Fruit fly (Drosophila melanogaster) ovary, adult (tissue): ENCODE results near the gene ds.

Experiments used
- CG17801 ChIP-seq: fragments of 200-800 bp; optimal IDR thresholded peaks from 2 replicates; lab custom pipeline; 2019; ENCODE audit warnings: missing biosample characterization, mild to moderate bottlenecking, missing genetic modification characterization, moderate library complexity; ENCODE audit not compliant: partially characterized antibody

ds gene

DNA sequence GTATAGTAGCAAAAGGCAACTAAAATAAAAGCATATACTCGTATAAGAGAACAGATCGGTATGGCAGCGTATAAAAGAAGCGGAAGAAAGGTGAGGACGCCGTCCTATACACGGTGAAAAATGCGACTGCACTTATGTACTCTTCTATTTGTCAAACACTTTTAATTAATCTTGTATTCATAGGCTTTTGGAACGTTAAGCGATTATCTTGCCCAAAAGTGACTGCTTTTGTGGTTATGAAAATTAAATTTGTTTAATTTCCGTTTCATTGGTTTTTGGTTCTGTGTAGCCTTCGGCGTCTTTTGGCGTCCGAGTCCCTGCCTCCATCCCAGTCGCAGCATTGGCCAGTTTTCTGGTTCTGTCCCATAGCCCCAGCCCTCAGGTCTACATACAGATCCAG is 44.0 kb downstream of the ds start:
- TF ChIP-seq CG17801 (GFP tag; lab: Kevin White, UChicago): no peak

DNA sequence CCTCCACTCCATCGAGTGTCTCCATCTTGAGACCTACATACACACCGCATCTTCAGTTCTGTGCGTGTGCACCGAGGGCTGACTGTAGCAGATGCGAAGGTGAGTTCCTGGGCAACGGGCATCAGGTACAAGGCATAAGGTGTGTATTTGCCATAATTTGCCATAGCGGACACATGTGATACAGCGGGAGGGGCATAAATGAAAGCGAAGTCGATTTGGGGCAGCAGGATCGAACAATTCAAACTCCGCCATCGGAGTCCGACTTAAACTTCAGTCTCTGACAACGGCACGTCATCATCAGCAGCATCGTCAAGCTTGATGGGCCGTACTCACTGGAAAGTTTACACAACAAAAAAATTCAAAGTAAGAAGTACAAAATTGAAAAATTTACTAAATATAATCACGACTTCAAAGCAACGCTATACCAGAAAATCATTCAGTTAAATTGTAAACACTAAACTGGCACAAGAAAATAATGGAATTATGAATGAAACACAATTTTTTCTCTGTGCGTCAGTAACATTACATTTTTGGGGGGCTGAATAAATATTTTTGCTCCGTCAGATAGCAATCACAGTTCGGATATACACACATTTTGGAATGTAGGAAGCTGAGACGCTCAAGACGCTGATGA is 45.7 kb downstream of the ds start:
- TF ChIP-seq CG17801 (GFP tag; lab: Kevin White, UChicago): no peak

DNA sequence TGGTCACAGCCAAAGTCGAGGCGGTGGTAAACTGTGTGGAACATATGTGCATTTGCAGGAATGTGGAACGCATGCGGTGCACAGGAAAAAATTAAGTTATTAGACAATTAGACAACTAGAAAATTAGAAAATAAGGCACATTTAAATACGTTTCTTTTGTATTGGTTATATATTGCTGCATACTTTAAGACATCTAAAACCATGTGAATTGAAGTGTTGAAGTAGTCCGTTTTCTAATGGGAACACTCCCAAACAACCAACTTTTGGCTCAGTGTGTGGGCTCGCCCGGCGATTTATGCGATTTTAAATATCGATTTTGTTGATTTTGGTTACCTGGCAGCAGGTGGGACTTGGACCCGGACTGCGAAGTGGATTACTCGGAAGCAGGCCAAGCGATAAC is 50.5 kb downstream of the ds start:
- no peak for TF ChIP-seq CG17801 (GFP tag; lab: Kevin White, UChicago)

DNA sequence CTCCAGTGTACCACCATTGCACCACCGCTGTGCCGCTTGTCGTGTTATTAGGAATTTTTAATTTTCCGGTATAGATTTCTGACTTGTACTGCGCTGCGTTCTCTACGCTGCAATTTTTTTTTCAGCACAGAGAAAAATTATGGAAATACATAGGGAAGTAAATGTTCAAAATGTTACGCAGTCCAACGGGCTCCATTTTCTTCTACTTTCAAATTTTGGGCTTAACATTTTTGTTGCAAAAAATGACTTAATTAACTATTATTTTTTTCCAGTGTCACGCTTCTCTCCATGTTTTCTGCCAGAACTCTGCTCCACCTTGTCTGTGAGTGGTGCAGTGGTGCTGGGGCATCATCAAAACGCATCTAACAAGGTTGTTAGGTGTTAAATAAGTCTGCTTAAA is 53.8 kb downstream of the ds start:
- no peak for TF ChIP-seq CG17801 (GFP tag; lab: Kevin White, UChicago)

DNA sequence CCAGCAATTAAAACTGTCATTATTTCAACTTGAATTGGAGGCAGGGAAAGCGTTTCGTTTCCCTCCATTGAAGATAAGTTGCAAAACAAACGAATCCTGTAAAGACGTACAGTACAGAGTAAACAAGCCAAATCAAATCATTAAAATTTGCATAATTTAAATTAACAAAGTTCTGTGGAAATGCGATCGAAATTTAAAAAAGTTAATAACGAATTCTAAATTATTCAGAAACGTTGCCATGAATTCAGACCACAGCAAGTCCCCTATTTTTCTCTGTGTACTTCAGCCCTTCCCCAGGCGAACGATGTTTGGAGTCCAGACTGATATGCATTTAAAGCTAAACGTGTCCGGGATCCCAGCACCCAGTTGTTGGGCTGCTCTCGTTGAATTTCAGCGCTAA is 56.8 kb downstream of the ds start:
- no peak for TF ChIP-seq CG17801 (GFP tag; lab: Kevin White, UChicago)

DNA sequence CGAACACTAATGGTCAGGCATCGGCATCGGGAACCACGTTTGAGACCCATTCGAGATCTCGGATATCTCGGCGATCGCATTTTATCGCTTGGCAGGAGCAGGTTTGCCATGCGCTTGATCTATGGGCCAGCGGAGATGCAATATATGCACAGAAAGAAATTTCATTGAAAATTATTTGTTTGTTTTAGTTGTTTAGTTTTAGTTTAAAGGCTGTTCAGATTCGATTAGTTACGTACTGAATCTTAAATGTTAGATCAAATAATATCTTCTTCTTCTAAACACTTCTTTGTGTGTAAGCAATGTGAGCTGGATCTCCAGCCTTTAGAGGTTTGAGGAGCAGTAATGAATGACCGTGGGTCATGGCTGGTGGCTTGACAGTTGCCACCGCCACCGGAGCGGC is 61.0 kb downstream of the ds start:
- no peak for TF ChIP-seq CG17801 (GFP tag; lab: Kevin White, UChicago)

DNA sequence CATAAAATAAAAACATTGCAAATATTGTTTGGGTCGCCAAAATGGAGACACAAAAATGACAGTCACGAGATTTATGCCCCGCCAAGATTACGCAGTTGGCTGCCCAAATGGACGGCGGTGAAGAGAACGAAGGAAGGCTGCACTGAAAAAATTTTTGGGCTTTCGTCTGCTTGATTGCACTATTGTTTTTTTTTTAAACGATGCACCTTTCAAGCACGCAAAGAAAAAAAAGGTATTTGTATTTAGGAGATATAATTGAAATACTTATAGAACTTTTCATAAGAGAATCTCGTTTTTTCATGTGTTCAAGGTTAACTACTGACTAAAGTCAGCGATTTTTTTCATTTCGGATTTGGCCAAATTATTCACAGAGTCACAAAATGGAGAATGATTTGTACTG is 63.9 kb downstream of the ds start:
- no peak for TF ChIP-seq CG17801 (GFP tag; lab: Kevin White, UChicago)

DNA sequence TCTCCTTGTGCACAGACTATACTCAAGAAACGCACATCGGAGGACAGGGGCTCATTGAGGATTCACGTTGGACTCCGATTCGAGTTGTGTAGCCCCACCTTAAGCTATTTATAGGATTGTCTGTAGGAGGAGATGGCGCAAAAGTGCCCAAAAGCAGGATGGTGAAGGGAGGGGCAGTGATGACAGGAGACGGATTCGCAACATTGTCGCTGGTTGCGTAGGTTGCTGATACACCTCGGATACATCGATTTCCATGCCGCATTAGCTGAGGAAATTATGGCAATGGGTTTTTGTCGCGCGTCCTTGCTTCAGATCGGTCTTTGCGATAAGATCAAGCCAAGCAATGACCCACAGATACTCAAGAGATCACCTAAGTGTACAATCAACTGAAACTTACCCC is 67.2 kb downstream of the ds start:
- TF ChIP-seq CG17801 (GFP tag; lab: Kevin White, UChicago): no peak

DNA sequence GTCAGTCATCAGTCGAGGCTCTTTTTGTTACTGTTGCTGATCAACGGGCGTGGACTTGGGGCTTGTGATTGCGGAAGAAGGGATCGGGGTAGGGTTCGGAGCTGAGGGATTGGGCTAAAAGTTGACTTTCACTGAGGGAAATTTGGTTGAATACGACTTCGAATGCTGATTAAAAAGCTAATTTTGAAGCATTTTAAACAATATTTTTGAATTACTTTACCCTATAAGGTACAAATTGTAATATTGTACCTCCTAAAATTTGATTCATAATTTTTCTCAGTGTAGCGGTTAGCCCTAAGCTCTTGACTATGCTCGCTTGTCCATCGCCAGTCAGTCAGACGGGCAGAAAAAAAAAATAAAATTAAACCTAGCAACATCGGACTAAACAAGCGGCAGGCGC is 68.3 kb downstream of the ds start:
- no peak for TF ChIP-seq CG17801 (GFP tag; lab: Kevin White, UChicago)

DNA sequence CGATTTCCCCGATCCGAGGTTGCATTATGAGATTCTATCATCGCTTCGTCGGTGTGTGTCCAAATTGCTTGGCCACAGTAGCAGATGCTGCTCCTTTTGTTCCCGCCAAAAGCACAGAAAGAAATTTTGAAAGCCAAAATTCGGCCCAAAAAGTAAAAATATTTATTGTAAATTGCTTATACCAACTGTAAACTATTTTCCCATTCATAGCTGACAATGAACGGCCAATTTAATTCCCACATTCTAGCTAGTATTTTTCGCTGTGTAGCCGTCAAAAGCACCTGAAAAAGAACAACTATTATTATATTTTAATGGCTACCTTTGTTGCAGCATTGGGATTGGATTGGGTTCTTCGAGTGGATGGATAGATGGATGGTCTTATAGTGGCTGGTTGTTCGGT is 78.3 kb downstream of the ds start:
- TF ChIP-seq CG17801 (GFP tag; lab: Kevin White, UChicago): no peak

DNA sequence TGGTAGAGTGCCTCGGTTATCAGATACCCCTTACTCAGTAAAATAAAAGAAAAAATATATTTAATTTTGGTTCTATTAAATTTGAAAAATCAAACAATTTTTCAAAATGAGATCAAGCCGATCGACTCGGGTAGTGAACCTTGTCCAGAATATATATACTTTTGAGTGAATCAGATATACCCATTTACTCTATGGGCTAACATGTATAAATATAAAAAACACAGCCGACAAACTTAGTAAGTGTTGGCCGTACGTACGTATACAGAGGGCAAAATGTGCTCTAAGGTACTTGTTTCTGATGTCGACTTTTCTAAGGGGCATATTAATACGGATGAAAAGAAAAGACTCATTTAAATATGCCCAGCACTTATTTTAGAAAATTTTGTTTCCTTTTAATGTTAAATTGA is 80.6 kb downstream of the ds start:
- no peak for TF ChIP-seq CG17801 (GFP tag; lab: Kevin White, UChicago)

DNA sequence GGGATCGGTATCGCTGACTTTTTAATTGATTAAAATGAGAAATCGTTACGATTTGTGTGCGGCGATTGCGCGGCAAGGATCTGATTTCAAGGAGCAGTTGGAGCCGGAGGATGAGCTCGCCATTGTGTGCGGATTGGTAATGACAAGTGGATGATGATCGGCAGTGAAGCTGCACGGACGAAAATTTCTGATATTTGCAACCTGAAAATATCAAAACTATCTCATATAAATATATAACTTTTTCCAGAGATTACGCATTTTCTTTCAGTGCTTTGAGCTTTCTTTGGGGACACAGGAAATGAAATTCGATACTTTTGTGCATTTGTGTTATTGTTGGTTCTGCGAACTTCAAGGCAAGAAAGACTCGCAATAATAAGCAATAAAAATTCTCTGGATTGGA is 81.6 kb downstream of the ds start:
- no peak for TF ChIP-seq CG17801 (GFP tag; lab: Kevin White, UChicago)

DNA sequence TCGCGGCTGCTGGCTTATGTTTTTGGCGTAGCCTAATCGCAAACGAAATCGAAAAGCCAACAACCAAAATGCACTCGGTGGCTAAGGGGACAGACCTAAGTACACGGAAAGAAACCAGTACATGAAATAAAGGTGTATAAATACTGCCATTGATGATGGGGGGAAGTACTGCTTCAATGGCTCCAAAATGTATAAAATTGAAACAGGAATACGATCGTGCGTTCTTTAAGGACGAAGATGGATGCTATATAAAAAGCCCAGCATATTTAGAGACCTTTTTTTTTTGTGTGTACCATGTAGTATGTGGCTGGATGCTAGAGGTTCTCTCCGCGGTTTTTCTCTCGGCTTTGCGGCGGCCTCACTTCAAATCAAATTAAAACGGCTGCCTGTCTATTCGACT is 84.6 kb downstream of the ds start:
- no peak for TF ChIP-seq CG17801 (GFP tag; lab: Kevin White, UChicago)

DNA sequence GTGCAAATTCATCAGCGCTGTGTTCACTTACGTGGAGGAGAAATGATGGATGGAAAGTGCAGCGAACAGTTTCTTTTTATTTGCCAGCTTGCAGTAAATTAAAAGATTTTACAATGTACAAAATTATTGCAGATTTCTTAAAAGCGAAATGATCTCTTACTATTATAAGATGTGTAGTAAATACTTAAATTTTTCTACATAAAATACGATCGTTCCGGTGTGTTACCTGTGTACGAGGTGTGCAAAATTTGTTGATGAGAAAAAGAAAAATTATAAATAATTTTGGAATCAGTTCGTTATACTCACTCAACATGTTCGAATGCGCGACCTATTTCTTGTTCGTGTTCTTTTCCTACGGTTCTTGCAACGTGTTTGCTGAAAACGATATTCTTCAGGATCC is 89.4 kb downstream of the ds start, which contains the start of gene CG2839:
Gene CG2839, plus strand, starts transcription at position 301 of the 400 bp plus-strand sequence.
- no peak for TF ChIP-seq CG17801 (GFP tag; lab: Kevin White, UChicago)

DNA sequence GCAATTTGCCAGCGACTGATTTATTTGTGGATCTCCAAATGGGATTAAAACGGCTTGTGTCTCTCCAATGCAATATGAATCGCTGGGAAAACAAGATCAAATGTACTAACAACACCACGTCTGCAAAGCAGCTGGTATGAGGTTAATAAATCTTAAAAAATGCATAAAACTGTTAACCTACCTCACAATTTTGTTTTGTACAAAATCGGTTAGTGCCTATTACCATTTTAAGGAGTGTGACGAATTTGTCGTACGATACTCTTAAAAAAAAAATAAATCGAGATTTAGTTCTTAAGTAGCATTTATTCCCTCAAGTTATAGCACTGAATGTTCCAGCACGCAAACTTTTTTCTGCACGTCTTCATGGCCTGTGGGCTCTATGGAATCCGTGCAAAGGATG is 90.5 kb downstream of the ds start, which contains the start of gene lectin-21Ca:
Gene lectin-21Ca, plus strand, starts transcription at position 301 of the 400 bp plus-strand sequence.
- TF ChIP-seq CG17801 (GFP tag; lab: Kevin White, UChicago): no peak

DNA sequence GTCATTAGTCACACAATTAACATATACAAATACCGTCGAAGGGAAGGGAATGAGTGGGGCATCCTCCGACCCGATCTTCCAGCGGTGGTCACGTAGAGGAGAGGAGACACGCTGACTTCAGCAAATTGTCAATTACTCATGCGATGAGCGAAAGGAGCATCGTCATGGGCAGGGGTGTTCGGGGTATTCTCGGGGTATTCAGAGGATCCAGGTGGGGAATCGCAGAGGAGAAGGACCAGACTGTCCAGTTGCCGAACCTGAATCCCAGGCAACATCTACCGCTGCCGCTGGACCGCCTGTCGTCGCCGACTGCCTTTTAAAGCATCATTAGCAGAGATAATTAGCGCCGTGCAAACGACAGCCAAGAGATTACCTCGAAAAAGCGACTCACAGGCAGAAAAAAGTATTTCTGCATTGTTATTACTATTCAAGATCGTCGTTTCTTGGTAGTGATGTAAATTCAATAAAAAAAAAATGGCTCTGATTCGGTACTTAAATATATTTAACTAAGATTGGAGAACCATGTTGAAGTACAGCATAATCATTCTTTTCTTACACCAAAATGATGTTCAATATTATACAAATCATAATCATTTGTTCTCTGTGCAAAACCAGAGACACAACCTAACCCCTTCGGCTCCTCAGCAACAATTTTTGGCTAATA is 91.4 kb downstream of the ds start:
- TF ChIP-seq CG17801 (GFP tag; lab: Kevin White, UChicago): no peak
